Worm (Caenorhabditis elegans) whole organism, late embryonic: ENCODE data around the gene C46F4.3.
A peak's percentile ranks its signal among the peaks of the same experiment; 100 is the strongest.

Experiments used
- C08G9.2 ChIP-seq: sonication (generic microtip); optimal IDR thresholded peaks from 2 replicates; lab custom pipeline; 2016; ENCODE audit warnings: mild to moderate bottlenecking, missing genetic modification characterization, moderate library complexity, missing compliant biosample characterization
- F13H6.1 ChIP-seq: sonication (generic microtip); optimal IDR thresholded peaks from 2 replicates; lab custom pipeline; 2016; ENCODE audit warnings: missing genetic modification characterization, missing compliant biosample characterization
- Y22D7AL.16 ChIP-seq: sonication (generic microtip); optimal IDR thresholded peaks from 2 replicates; lab custom pipeline; 2016; ENCODE audit warnings: missing genetic modification characterization, missing compliant biosample characterization
- ceh-14 ChIP-seq: sonication (generic microtip); optimal IDR thresholded peaks from 2 replicates; lab custom pipeline; 2016; ENCODE audit warnings: missing genotype, missing genetic modification characterization, missing compliant biosample characterization
- ceh-18 ChIP-seq: sonication (generic microtip); optimal IDR thresholded peaks from 2 replicates; lab custom pipeline; 2016; ENCODE audit warnings: missing genetic modification characterization, missing compliant biosample characterization
- ceh-19 ChIP-seq: fragments of 200-800 bp; sonication (Bioruptor generic); optimal IDR thresholded peaks from 2 replicates; lab custom pipeline; 2018; ENCODE audit warnings: mild to moderate bottlenecking, missing genetic modification characterization, missing compliant biosample characterization
- ceh-2 ChIP-seq: sonication (generic microtip); optimal IDR thresholded peaks from 2 replicates; lab custom pipeline; 2016; ENCODE audit warnings: missing genotype, missing genetic modification characterization, missing compliant biosample characterization
- ceh-22 ChIP-seq: sonication (generic microtip); optimal IDR thresholded peaks from 2 replicates; lab custom pipeline; 2017; ENCODE audit warnings: missing biosample characterization, missing genetic modification characterization
- ceh-24 ChIP-seq: sonication (generic microtip); optimal IDR thresholded peaks from 2 replicates; lab custom pipeline; 2016; ENCODE audit warnings: mild to moderate bottlenecking, missing genetic modification characterization, missing compliant biosample characterization
- ceh-31 ChIP-seq: sonication (generic microtip); optimal IDR thresholded peaks from 2 replicates; lab custom pipeline; 2016; ENCODE audit warnings: missing genetic modification characterization, missing compliant biosample characterization
- ceh-45 ChIP-seq: fragments of 200-800 bp; sonication (Bioruptor generic); IDR thresholded peaks from 2 replicates; pipeline ENCODE4 v1.3.6; 2022; ENCODE audit warnings: missing genetic modification reagents, missing genetic modification characterization, missing compliant biosample characterization
- ceh-48 ChIP-seq: sonication (generic microtip); optimal IDR thresholded peaks from 2 replicates; lab custom pipeline; 2016; ENCODE audit warnings: missing genetic modification characterization, inconsistent platforms, missing compliant biosample characterization
- ceh-9 ChIP-seq: sonication (generic microtip); optimal IDR thresholded peaks from 2 replicates; lab custom pipeline; 2016; ENCODE audit warnings: mild to moderate bottlenecking, missing genetic modification characterization, inconsistent platforms, missing compliant biosample characterization
- che-1 ChIP-seq: sonication (generic microtip); optimal IDR thresholded peaks from 2 replicates; lab custom pipeline; 2016; ENCODE audit warnings: mild to moderate bottlenecking, missing genetic modification characterization, missing compliant biosample characterization
- dmd-4 ChIP-seq: sonication (generic microtip); optimal IDR thresholded peaks from 2 replicates; lab custom pipeline; 2016; ENCODE audit warnings: borderline replicate concordance, missing genetic modification characterization, missing compliant biosample characterization
- dve-1 ChIP-seq: sonication (generic microtip); optimal IDR thresholded peaks from 2 replicates; lab custom pipeline; 2017; ENCODE audit warnings: antibody characterized with exemption, mild to moderate bottlenecking, missing genetic modification characterization, missing compliant biosample characterization
- elt-4 ChIP-seq: sonication (generic microtip); optimal IDR thresholded peaks from 2 replicates; lab custom pipeline; 2016; ENCODE audit warnings: missing genetic modification characterization, missing compliant biosample characterization
- fax-1 ChIP-seq: sonication (generic microtip); optimal IDR thresholded peaks from 2 replicates; lab custom pipeline; 2016; ENCODE audit warnings: missing genotype, missing genetic modification characterization, missing compliant biosample characterization
- hlh-13 ChIP-seq: fragments of 200-800 bp; sonication (Bioruptor generic); optimal IDR thresholded peaks from 2 replicates; lab custom pipeline; 2018; ENCODE audit warnings: mild to moderate bottlenecking, missing genetic modification characterization, missing compliant biosample characterization
- hlh-15 ChIP-seq: sonication (generic microtip); optimal IDR thresholded peaks from 2 replicates; lab custom pipeline; 2016; ENCODE audit warnings: missing genetic modification characterization, missing compliant biosample characterization
- hlh-8 ChIP-seq: sonication (generic microtip); optimal IDR thresholded peaks from 2 replicates; lab custom pipeline; 2016; ENCODE audit warnings: missing genotype, missing genetic modification characterization, missing compliant biosample characterization
- lim-6 ChIP-seq: sonication (generic microtip); optimal IDR thresholded peaks from 2 replicates; lab custom pipeline; 2016; ENCODE audit warnings: missing genetic modification characterization, missing compliant biosample characterization
- nfya-1 ChIP-seq: sonication (generic microtip); optimal IDR thresholded peaks from 2 replicates; lab custom pipeline; 2017; ENCODE audit warnings: missing genetic modification characterization, mild to moderate bottlenecking, missing compliant biosample characterization, antibody characterized with exemption, moderate library complexity
- nhr-11 ChIP-seq: fragments of 150-350 bp; optimal IDR thresholded peaks from 2 replicates; lab custom pipeline; 2014; ENCODE audit warnings: missing biosample characterization, missing genetic modification characterization
- npax-4 ChIP-seq: sonication (generic microtip); optimal IDR thresholded peaks from 2 replicates; lab custom pipeline; 2016; ENCODE audit warnings: missing genetic modification characterization, missing compliant biosample characterization
- pag-3 ChIP-seq: sonication (generic microtip); optimal IDR thresholded peaks from 2 replicates; lab custom pipeline; 2016; ENCODE audit warnings: missing compliant biosample characterization, missing genetic modification characterization, borderline replicate concordance
- pat-9 ChIP-seq: fragments of 200-800 bp; sonication (Bioruptor generic); optimal IDR thresholded peaks from 2 replicates; lab custom pipeline; 2018; ENCODE audit warnings: mild to moderate bottlenecking, missing genetic modification characterization, moderate library complexity, missing compliant biosample characterization
- pha-2 ChIP-seq: sonication (generic microtip); optimal IDR thresholded peaks from 2 replicates; lab custom pipeline; 2017; ENCODE audit warnings: mild to moderate bottlenecking, missing genetic modification characterization, missing compliant biosample characterization
- pros-1 ChIP-seq: fragments of 150-350 bp; optimal IDR thresholded peaks from 2 replicates; lab custom pipeline; 2014; ENCODE audit warnings: missing biosample characterization, missing genetic modification reagents, missing genetic modification characterization
- sdc-2 ChIP-seq: sonication (generic microtip); optimal IDR thresholded peaks from 2 replicates; lab custom pipeline; 2016; ENCODE audit warnings: missing genotype, missing genetic modification characterization, missing compliant biosample characterization
- sox-2 ChIP-seq: fragments of 200-800 bp; sonication (Bioruptor generic); IDR thresholded peaks from 2 replicates; pipeline ENCODE4 v1.3.6; 2022; ENCODE audit warnings: missing genetic modification reagents, missing genetic modification characterization, missing compliant biosample characterization
- sox-4 ChIP-seq: sonication (generic microtip); optimal IDR thresholded peaks from 2 replicates; lab custom pipeline; 2017; ENCODE audit warnings: mild to moderate bottlenecking, missing genetic modification characterization, inconsistent platforms, missing compliant biosample characterization
- syd-9 ChIP-seq: sonication (generic microtip); optimal IDR thresholded peaks from 2 replicates; lab custom pipeline; 2016; ENCODE audit warnings: mild to moderate bottlenecking, missing genetic modification characterization, moderate library complexity, missing compliant biosample characterization
- ttx-3 ChIP-seq: sonication (generic microtip); optimal IDR thresholded peaks from 2 replicates; lab custom pipeline; 2016; ENCODE audit warnings: missing genetic modification reagents, missing genetic modification characterization, missing compliant biosample characterization
- unc-42 ChIP-seq: sonication (generic microtip); optimal IDR thresholded peaks from 2 replicates; lab custom pipeline; 2016; ENCODE audit warnings: missing genotype, missing genetic modification characterization, missing compliant biosample characterization
- unc-55 ChIP-seq: sonication (generic microtip); optimal IDR thresholded peaks from 2 replicates; lab custom pipeline; 2017; ENCODE audit warnings: missing biosample characterization, missing genetic modification reagents, missing genetic modification characterization
- unc-86 ChIP-seq: sonication (generic microtip); optimal IDR thresholded peaks from 2 replicates; lab custom pipeline; 2016; ENCODE audit warnings: missing genetic modification characterization, missing compliant biosample characterization
- zip-5 ChIP-seq: sonication (generic microtip); optimal IDR thresholded peaks from 2 replicates; lab custom pipeline; 2016; ENCODE audit warnings: missing genetic modification characterization, missing compliant biosample characterization
- ztf-16 ChIP-seq: sonication (generic microtip); optimal IDR thresholded peaks from 2 replicates; lab custom pipeline; 2017; ENCODE audit warnings: missing genetic modification characterization, missing compliant biosample characterization

The C46F4.3 gene

ce11 chrX:5932923-5933322 lies 2.6 kb upstream of the C46F4.3 start:
- no peak for TF ChIP-seq lim-6 (tag; lab: Kevin White, UChicago)
- no peak for TF ChIP-seq ceh-9 (tag; lab: Kevin White, UChicago)
- TF ChIP-seq ceh-22 (tag; lab: Kevin White, UChicago), result no peak
- no peak for TF ChIP-seq ztf-16
- TF ChIP-seq nhr-11 (tag; lab: Kevin White, UChicago), result no peak

ce11 chrX:5941325-5941724 lies 5.8 kb downstream of the C46F4.3 start:
- no peak for TF ChIP-seq hlh-8 (tag; lab: Kevin White, UChicago)
- TF ChIP-seq F13H6.1 (tag; lab: Kevin White, UChicago), result no peak
- TF ChIP-seq syd-9 (tag; lab: Kevin White, UChicago), result no peak
- no peak for TF ChIP-seq nfya-1 (tag; lab: Kevin White, UChicago)
- TF ChIP-seq hlh-13 (GFP tag; lab: Kevin White, UChicago), result no peak
- TF ChIP-seq unc-42, result no peak
- TF ChIP-seq pag-3 (tag; lab: Kevin White, UChicago), result no peak
- no peak for TF ChIP-seq ceh-45 (GFP tag; lab: Robert Waterston, UW)
- no peak for TF ChIP-seq dmd-4 (tag; lab: Kevin White, UChicago)

- TF ChIP-seq ceh-18 (tag; lab: Kevin White, UChicago) (peak; percentile 78), dmd-4 (tag; lab: Kevin White, UChicago) (no peak)
These were observed 6.6 kb downstream of the C46F4.3 start for ce11 chrX:5942171-5942570.

- TF ChIP-seq che-1 (tag; lab: Kevin White, UChicago), result no peak
- TF ChIP-seq, all 69 proteins: peak for 0
These were observed 8.3 kb downstream of the C46F4.3 start for ce11 chrX:5943908-5944307.

ce11 chrX:5944488-5944887 lies 8.9 kb downstream of the C46F4.3 start, which contains the start of gene acs-17:
TSS of gene acs-17 (minus strand) at chrX:5944510.
- no peak for TF ChIP-seq pag-3 (tag; lab: Kevin White, UChicago)
- TF ChIP-seq sox-4, result no peak
- TF ChIP-seq unc-42, result no peak
- no peak for TF ChIP-seq ceh-9 (tag; lab: Kevin White, UChicago)
- TF ChIP-seq ceh-48, result no peak
- no peak for TF ChIP-seq ztf-16
- TF ChIP-seq elt-4 (tag; lab: Kevin White, UChicago), result no peak
- TF ChIP-seq pat-9, result no peak
- TF ChIP-seq ceh-31, result no peak
- TF ChIP-seq fax-1 (tag; lab: Kevin White, UChicago), result no peak
- TF ChIP-seq unc-86 (tag; lab: Kevin White, UChicago), result no peak
- no peak for TF ChIP-seq hlh-15
- no peak for TF ChIP-seq unc-55
- TF ChIP-seq ttx-3, result no peak
- no peak for TF ChIP-seq ceh-14 (tag; lab: Kevin White, UChicago)
- no peak for TF ChIP-seq pha-2 (tag; lab: Kevin White, UChicago)
- no peak for TF ChIP-seq ceh-24 (tag; lab: Kevin White, UChicago)
- TF ChIP-seq ceh-45 (GFP tag; lab: Robert Waterston, UW), result no peak
- TF ChIP-seq sdc-2 (tag; lab: Kevin White, UChicago), result no peak

- TF ChIP-seq npax-4 (tag; lab: Kevin White, UChicago) (no peak), Y22D7AL.16 (tag; lab: Kevin White, UChicago) (no peak), che-1 (tag; lab: Kevin White, UChicago) (no peak), ceh-19 (no peak), zip-5 (tag; lab: Kevin White, UChicago) (no peak), pros-1 (tag; lab: Kevin White, UChicago) (no peak), sox-2 (GFP tag; lab: Robert Waterston, UW) (no peak), dve-1 (tag; lab: Kevin White, UChicago) (no peak), C08G9.2 (tag; lab: Kevin White, UChicago) (no peak), ceh-2 (tag; lab: Kevin White, UChicago) (no peak), lim-6 (tag; lab: Kevin White, UChicago) (no peak), hlh-15 (no peak)
- TF ChIP-seq, all 69 proteins: peak for 0
These were observed 13.2 kb downstream of the C46F4.3 start, which contains the start of gene mig-23 for ce11 chrX:5948769-5949168. TSS of gene mig-23 (minus strand) at chrX:5948869.
